Fruit fly (Drosophila melanogaster) whole organism, prepupa: ENCODE results near the gene qin.

Experiments
- Blimp-1 ChIP-seq: fragments of 200-800 bp; sonication (Bioruptor generic); optimal IDR thresholded peaks from 3 replicates; lab custom pipeline; 2017; ENCODE audit warnings: missing biosample characterization, missing genetic modification characterization, mild to moderate bottlenecking, moderate library complexity, missing genetic modification reagents
- CG11902 ChIP-seq: fragments of 200-800 bp; sonication (Bioruptor generic); optimal IDR thresholded peaks from 3 replicates; lab custom pipeline; 2016; ENCODE audit warnings: missing biosample characterization, missing genetic modification characterization
- CG31627 ChIP-seq: fragments of 200-800 bp; sonication (Bioruptor generic); optimal IDR thresholded peaks from 3 replicates; lab custom pipeline; 2016; ENCODE audit warnings: missing biosample characterization, missing genetic modification characterization
- CG32006 ChIP-seq: fragments of 200-800 bp; sonication (Bioruptor generic); optimal IDR thresholded peaks from 3 replicates; lab custom pipeline; 2017; ENCODE audit warnings: missing biosample characterization, mild to moderate bottlenecking, missing genetic modification characterization
- CG34406 ChIP-seq: fragments of 200-800 bp; sonication (Bioruptor generic); optimal IDR thresholded peaks from 3 replicates; lab custom pipeline; 2016; ENCODE audit warnings: missing biosample characterization, missing genetic modification characterization
- CG4318 ChIP-seq: fragments of 200-800 bp; sonication (Bioruptor generic); optimal IDR thresholded peaks from 3 replicates; lab custom pipeline; 2017; ENCODE audit warnings: missing biosample characterization, mild to moderate bottlenecking, missing genetic modification characterization
- CG6276 ChIP-seq: fragments of 200-800 bp; sonication (Bioruptor generic); optimal IDR thresholded peaks from 2 replicates; lab custom pipeline; 2017; ENCODE audit warnings: missing biosample characterization, mild to moderate bottlenecking, missing genetic modification characterization
- CG6792 ChIP-seq: fragments of 200-800 bp; sonication (Bioruptor generic); optimal IDR thresholded peaks from 3 replicates; lab custom pipeline; 2016; ENCODE audit warnings: missing biosample characterization, missing genetic modification characterization
- CG6808 ChIP-seq: fragments of 200-800 bp; sonication (Bioruptor generic); optimal IDR thresholded peaks from 3 replicates; lab custom pipeline; 2017; ENCODE audit warnings: missing biosample characterization, missing genetic modification characterization, mild to moderate bottlenecking, moderate library complexity, missing genetic modification reagents
- CG6854 ChIP-seq: fragments of 200-800 bp; sonication (Bioruptor generic); optimal IDR thresholded peaks from 2 replicates; lab custom pipeline; 2017; ENCODE audit warnings: missing biosample characterization, mild to moderate bottlenecking, missing genetic modification characterization
- CG8119 ChIP-seq: fragments of 200-800 bp; sonication (Bioruptor generic); IDR thresholded peaks from 3 replicates; pipeline ENCODE4 v1.3.6; 2022; ENCODE audit warnings: missing biosample characterization, missing genetic modification characterization
- CG8319 ChIP-seq: fragments of 200-800 bp; sonication (Bioruptor generic); optimal IDR thresholded peaks from 3 replicates; lab custom pipeline; 2016; ENCODE audit warnings: missing biosample characterization, missing genetic modification characterization
- CG8632 ChIP-seq: fragments of 200-800 bp; sonication (Bioruptor generic); optimal IDR thresholded peaks from 3 replicates; lab custom pipeline; 2016; ENCODE audit warnings: missing biosample characterization, missing genetic modification characterization
- Eip75B ChIP-seq: fragments of 200-800 bp; sonication (Bioruptor generic); optimal IDR thresholded peaks from 3 replicates; lab custom pipeline; 2016; ENCODE audit warnings: missing biosample characterization, missing genetic modification characterization
- Eip78C ChIP-seq: fragments of 200-800 bp; sonication (Bioruptor generic); peaks from one replicate; lab custom pipeline; 2016; ENCODE audit warnings: missing biosample characterization, missing genetic modification characterization
- Ets21C ChIP-seq: fragments of 200-800 bp; sonication (Bioruptor generic); optimal IDR thresholded peaks from 3 replicates; lab custom pipeline; 2016; ENCODE audit warnings: missing biosample characterization, missing genetic modification characterization
- Ets96B ChIP-seq: fragments of 200-800 bp; optimal IDR thresholded peaks from 2 replicates; lab custom pipeline; 2019; ENCODE audit warnings: missing biosample characterization, mild to moderate bottlenecking, missing genetic modification characterization, moderate library complexity
- Gug ChIP-seq: fragments of 200-800 bp; sonication (Bioruptor generic); IDR thresholded peaks from 2 replicates; pipeline ENCODE4 v1.3.6; 2022; ENCODE audit warnings: missing biosample characterization, missing genetic modification characterization
- Hr38 ChIP-seq: sonication (Bioruptor generic); optimal IDR thresholded peaks from 2 replicates; lab custom pipeline; 2016; ENCODE audit warnings: missing biosample characterization, missing genetic modification characterization
- Hr39 ChIP-seq: fragments of 200-800 bp; sonication (Bioruptor generic); optimal IDR thresholded peaks from 2 replicates; lab custom pipeline; 2016; ENCODE audit warnings: missing biosample characterization, missing genetic modification characterization
- Hr4 ChIP-seq: fragments of 200-800 bp; sonication (Bioruptor generic); optimal IDR thresholded peaks from 3 replicates; lab custom pipeline; 2016; ENCODE audit warnings: missing biosample characterization, missing genetic modification characterization
- Lpt ChIP-seq: fragments of 200-800 bp; sonication (Bioruptor generic); optimal IDR thresholded peaks from 3 replicates; lab custom pipeline; 2016; ENCODE audit warnings: missing biosample characterization, missing genetic modification characterization
- Sox102F ChIP-seq: fragments of 200-800 bp; sonication (Bioruptor generic); optimal IDR thresholded peaks from 2 replicates; lab custom pipeline; 2016; ENCODE audit warnings: missing biosample characterization, mild to moderate bottlenecking, missing genetic modification characterization
- achi ChIP-seq: fragments of 200-800 bp; sonication (Bioruptor generic); optimal IDR thresholded peaks from 3 replicates; lab custom pipeline; 2016; ENCODE audit warnings: missing biosample characterization, missing genetic modification characterization
- acj6 ChIP-seq: fragments of 200-800 bp; sonication (Bioruptor generic); optimal IDR thresholded peaks from 3 replicates; lab custom pipeline; 2016; ENCODE audit warnings: missing biosample characterization, missing genetic modification characterization
- cyc ChIP-seq: fragments of 200-800 bp; sonication (Bioruptor generic); optimal IDR thresholded peaks from 3 replicates; lab custom pipeline; 2016; ENCODE audit warnings: missing biosample characterization, missing genetic modification characterization
- dac ChIP-seq: fragments of 200-800 bp; sonication (Bioruptor generic); optimal IDR thresholded peaks from 2 replicates; lab custom pipeline; 2017; ENCODE audit warnings: missing biosample characterization, mild to moderate bottlenecking, missing genetic modification characterization
- dsx ChIP-seq: fragments of 200-800 bp; optimal IDR thresholded peaks from 3 replicates; lab custom pipeline; 2019; ENCODE audit warnings: missing biosample characterization, mild to moderate bottlenecking, missing genetic modification characterization, moderate library complexity; ENCODE audit not compliant: poor library complexity, severe bottlenecking
- eg ChIP-seq: fragments of 200-800 bp; sonication (Bioruptor generic); IDR thresholded peaks from 3 replicates; pipeline ENCODE4 v1.3.6; 2022; ENCODE audit warnings: missing biosample characterization, missing genetic modification characterization
- fd85E ChIP-seq: fragments of 200-800 bp; sonication (Bioruptor generic); optimal IDR thresholded peaks from 3 replicates; lab custom pipeline; 2016; ENCODE audit warnings: missing biosample characterization, missing genetic modification characterization
- fkh ChIP-seq: fragments of 200-800 bp; sonication (Bioruptor generic); optimal IDR thresholded peaks from 3 replicates; lab custom pipeline; 2017; ENCODE audit warnings: missing biosample characterization, mild to moderate bottlenecking, missing genetic modification characterization, moderate library complexity
- pdm3 ChIP-seq: fragments of 200-800 bp; sonication (Bioruptor generic); optimal IDR thresholded peaks from 3 replicates; lab custom pipeline; 2016; ENCODE audit warnings: missing biosample characterization, missing genetic modification characterization
- salr ChIP-seq, 2 experiments: fragments of 200-800 bp; sonication (Bioruptor generic); optimal IDR thresholded peaks; 3 replicates each; lab custom pipeline; 2016 to 2018; ENCODE audit warnings: missing biosample characterization in 2 of 2, missing genetic modification characterization in 2 of 2, mild to moderate bottlenecking in 1 of 2
- spab ChIP-seq: fragments of 200-800 bp; sonication (Bioruptor generic); optimal IDR thresholded peaks from 2 replicates; lab custom pipeline; 2017; ENCODE audit warnings: missing biosample characterization, mild to moderate bottlenecking, missing genetic modification characterization, missing genetic modification reagents
- vri ChIP-seq: fragments of 200-800 bp; sonication (Bioruptor generic); optimal IDR thresholded peaks from 3 replicates; lab custom pipeline; 2016; ENCODE audit warnings: missing biosample characterization, mild to moderate bottlenecking, missing genetic modification characterization

Gene qin

DNA sequence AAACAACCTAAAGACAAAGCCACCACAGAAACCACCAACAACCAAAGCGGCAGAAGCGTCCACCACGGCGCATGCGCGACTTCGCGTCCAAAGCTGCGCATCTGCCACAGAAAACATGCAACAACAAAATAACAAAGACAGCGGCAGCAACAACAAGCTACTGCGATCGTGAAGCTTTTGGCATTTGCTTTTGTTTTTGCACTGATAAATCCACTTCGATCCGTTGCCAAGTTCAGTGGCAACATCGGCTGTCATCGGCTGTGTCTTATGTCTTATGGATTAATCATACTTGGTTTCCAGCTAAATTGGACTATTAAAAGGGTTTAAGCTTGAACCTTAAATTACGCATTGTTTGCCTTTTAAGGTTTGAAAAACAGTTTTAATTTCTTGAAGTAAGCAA is 101.8 kb downstream of the qin start, which contains the start of gene Muc91C:
TSS of gene Muc91C (minus strand) at position 101 of the 400 bp plus-strand sequence.
- no peak for TF ChIP-seq fkh (GFP tag; lab: Kevin White, UChicago)
- no peak for TF ChIP-seq CG4318 (GFP tag; lab: Kevin White, UChicago)
- TF ChIP-seq cyc = no peak
- TF ChIP-seq dsx (GFP tag; lab: Kevin White, UChicago) = no peak
- TF ChIP-seq achi (GFP tag; lab: Kevin White, UChicago) = no peak
- no peak for TF ChIP-seq spab (GFP tag; lab: Kevin White, UChicago)
- TF ChIP-seq Hr4 (GFP tag; lab: Kevin White, UChicago) = no peak
- TF ChIP-seq fd85E (GFP tag; lab: Kevin White, UChicago) = no peak
- no peak for TF ChIP-seq Hr38 (GFP tag; lab: Kevin White, UChicago)
- no peak for TF ChIP-seq CG34406 (GFP tag; lab: Kevin White, UChicago)
- no peak for TF ChIP-seq salr (GFP tag; optimal IDR thresholded peaks at IDR 0.05; lab: Kevin White, UChicago)
- TF ChIP-seq CG6792 (GFP tag; lab: Kevin White, UChicago) = no peak
- no peak for TF ChIP-seq acj6 (GFP tag; lab: Kevin White, UChicago)
- TF ChIP-seq Blimp-1 (GFP tag; lab: Kevin White, UChicago) = no peak
- no peak for TF ChIP-seq CG32006 (GFP tag; lab: Kevin White, UChicago)
- no peak for TF ChIP-seq vri (GFP tag; lab: Kevin White, UChicago)

- TF ChIP-seq Hr39 = no peak
- TF ChIP-seq CG6808 (GFP tag; lab: Kevin White, UChicago) = no peak
These were observed 102.8 kb downstream of the qin start, which contains the start of gene CG14300 for dm6 chr3R:18693611-18694010. Gene CG14300 (minus strand): TSS chr3R:18693711.

- TF ChIP-seq CG11902 (GFP tag; lab: Kevin White, UChicago) (no peak), Eip78C (GFP tag; lab: Kevin White, UChicago) (no peak), Ets96B (tag; lab: Kevin White, UChicago) (no peak), Hr38 (GFP tag; lab: Kevin White, UChicago) (no peak), CG31627 (no peak), Sox102F (GFP tag; lab: Kevin White, UChicago) (no peak), Lpt (GFP tag; lab: Kevin White, UChicago) (no peak), CG6792 (GFP tag; lab: Kevin White, UChicago) (no peak), eg (GFP tag; lab: Robert Waterston, UW) (no peak), CG8119 (GFP tag; lab: Robert Waterston, UW) (no peak), dac (GFP tag; lab: Kevin White, UChicago) (no peak), Hr39 (no peak), salr (GFP tag; optimal IDR thresholded peaks at IDR 0.05; lab: Kevin White, UChicago) (no peak), CG8319 (GFP tag; lab: Kevin White, UChicago) (no peak), CG32006 (GFP tag; lab: Kevin White, UChicago) (no peak), CG6276 (GFP tag; lab: Kevin White, UChicago) (no peak), dsx (GFP tag; lab: Kevin White, UChicago) (no peak)
These were observed 104.1 kb downstream of the qin start, which contains the start of gene CG34282 for dm6 chr3R:18694952-18695351. Gene CG34282 (plus strand): TSS chr3R:18695252.

DNA sequence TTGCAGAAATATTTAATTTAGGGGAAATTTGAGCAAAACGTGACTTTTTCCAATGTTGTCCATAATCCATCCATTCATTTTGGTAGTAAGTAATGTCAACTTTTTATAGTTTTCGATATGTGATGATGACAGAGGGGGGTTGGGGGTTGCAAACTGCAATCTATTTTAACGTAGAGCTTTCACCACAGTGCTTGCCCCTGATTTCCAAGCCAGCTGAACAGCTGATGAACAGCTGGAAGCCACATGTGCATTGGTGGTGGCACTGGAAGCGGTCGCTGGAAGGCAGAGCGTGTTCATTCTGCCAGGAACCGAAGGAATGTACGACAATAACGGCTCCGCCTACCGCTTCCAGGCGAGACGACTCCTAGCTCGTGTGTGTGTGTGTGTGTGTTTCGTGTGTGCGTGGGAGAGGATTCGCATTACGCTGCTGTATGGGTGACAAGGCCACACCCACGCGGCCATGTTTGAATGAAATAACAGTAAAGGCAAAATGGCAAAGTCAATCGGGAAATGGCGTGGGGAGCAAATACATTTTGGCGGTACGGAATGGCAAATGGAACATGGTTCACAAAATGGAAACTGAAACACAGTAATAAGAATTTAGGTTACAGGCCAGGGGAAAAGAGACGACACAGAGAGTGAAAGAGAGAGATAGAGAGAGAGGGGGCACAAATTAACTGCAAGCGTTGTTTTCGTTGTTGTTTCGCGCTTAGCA is 108.2 kb downstream of the qin start:
- TF ChIP-seq fkh (GFP tag; lab: Kevin White, UChicago) (no peak), CG4318 (GFP tag; lab: Kevin White, UChicago) (no peak), CG8319 (GFP tag; lab: Kevin White, UChicago) (no peak), Gug (no peak), vri (GFP tag; lab: Kevin White, UChicago) (no peak), CG31627 (no peak), fd85E (GFP tag; lab: Kevin White, UChicago) (no peak), CG8632 (GFP tag; lab: Kevin White, UChicago) (no peak), CG6854 (GFP tag; lab: Kevin White, UChicago) (no peak), spab (GFP tag; lab: Kevin White, UChicago) (no peak), Eip75B (GFP tag; lab: Kevin White, UChicago) (no peak), acj6 (GFP tag; lab: Kevin White, UChicago) (no peak), CG6792 (GFP tag; lab: Kevin White, UChicago) (no peak), Ets21C (GFP tag; lab: Kevin White, UChicago) (no peak), pdm3 (GFP tag; lab: Kevin White, UChicago) (no peak), CG11902 (GFP tag; lab: Kevin White, UChicago) (no peak)
